Fruit fly (Drosophila melanogaster) whole organism, prepupa: ENCODE data around the gene CG11586.

Source experiments
- CG10631 ChIP-seq: fragments of 200-800 bp; sonication (Bioruptor generic); optimal IDR thresholded peaks from 2 replicates; lab custom pipeline; 2016; ENCODE audit warnings: missing biosample characterization, missing genetic modification characterization
- CG10669 ChIP-seq: fragments of 200-800 bp; sonication (Bioruptor generic); optimal IDR thresholded peaks from 3 replicates; lab custom pipeline; 2018; ENCODE audit warnings: missing biosample characterization, mild to moderate bottlenecking, missing genetic modification characterization, moderate library complexity
- CG1621 ChIP-seq: fragments of 200-800 bp; sonication (Bioruptor generic); optimal IDR thresholded peaks from 3 replicates; lab custom pipeline; 2018; ENCODE audit warnings: missing biosample characterization, mild to moderate bottlenecking, missing genetic modification characterization
- CG4318 ChIP-seq: fragments of 200-800 bp; sonication (Bioruptor generic); optimal IDR thresholded peaks from 3 replicates; lab custom pipeline; 2017; ENCODE audit warnings: missing biosample characterization, mild to moderate bottlenecking, missing genetic modification characterization
- CG6163 ChIP-seq: fragments of 200-800 bp; sonication (Bioruptor generic); IDR thresholded peaks from 3 replicates; pipeline ENCODE4 v1.3.6; 2022; ENCODE audit warnings: missing biosample characterization, missing genetic modification characterization
- CG9139 ChIP-seq: fragments of 200-800 bp; sonication (Bioruptor generic); optimal IDR thresholded peaks from 3 replicates; lab custom pipeline; 2017; ENCODE audit warnings: missing biosample characterization, mild to moderate bottlenecking, missing genetic modification characterization
- Eip75B ChIP-seq: fragments of 200-800 bp; sonication (Bioruptor generic); optimal IDR thresholded peaks from 3 replicates; lab custom pipeline; 2016; ENCODE audit warnings: missing biosample characterization, missing genetic modification characterization
- Eip93F ChIP-seq: fragments of 200-800 bp; sonication (Bioruptor generic); optimal IDR thresholded peaks from 2 replicates; lab custom pipeline; 2016; ENCODE audit warnings: missing biosample characterization, mild to moderate bottlenecking, missing genetic modification characterization
- Hr4 ChIP-seq: fragments of 200-800 bp; sonication (Bioruptor generic); optimal IDR thresholded peaks from 3 replicates; lab custom pipeline; 2016; ENCODE audit warnings: missing biosample characterization, missing genetic modification characterization
- Lpt ChIP-seq: fragments of 200-800 bp; sonication (Bioruptor generic); optimal IDR thresholded peaks from 3 replicates; lab custom pipeline; 2016; ENCODE audit warnings: missing biosample characterization, missing genetic modification characterization
- Sox102F ChIP-seq: fragments of 200-800 bp; sonication (Bioruptor generic); optimal IDR thresholded peaks from 2 replicates; lab custom pipeline; 2016; ENCODE audit warnings: missing biosample characterization, mild to moderate bottlenecking, missing genetic modification characterization
- acj6 ChIP-seq: fragments of 200-800 bp; sonication (Bioruptor generic); optimal IDR thresholded peaks from 3 replicates; lab custom pipeline; 2016; ENCODE audit warnings: missing biosample characterization, missing genetic modification characterization
- eg ChIP-seq: fragments of 200-800 bp; sonication (Bioruptor generic); IDR thresholded peaks from 3 replicates; pipeline ENCODE4 v1.3.6; 2022; ENCODE audit warnings: missing biosample characterization, missing genetic modification characterization
- salr ChIP-seq, 2 experiments: fragments of 200-800 bp; sonication (Bioruptor generic); optimal IDR thresholded peaks; 3 replicates each; lab custom pipeline; 2016 to 2018; ENCODE audit warnings: missing biosample characterization in 2 of 2, missing genetic modification characterization in 2 of 2, mild to moderate bottlenecking in 1 of 2
- spab ChIP-seq: fragments of 200-800 bp; sonication (Bioruptor generic); optimal IDR thresholded peaks from 2 replicates; lab custom pipeline; 2017; ENCODE audit warnings: missing biosample characterization, mild to moderate bottlenecking, missing genetic modification characterization, missing genetic modification reagents
- ss ChIP-seq, 2 experiments: fragments of 200-800 bp; sonication (Bioruptor generic); optimal IDR thresholded peaks; 2 replicates in 1 of 2; 3 replicates in 1 of 2; lab custom pipeline; 2017 to 2018; ENCODE audit warnings: mild to moderate bottlenecking in 2 of 2, missing biosample characterization in 2 of 2, missing genetic modification characterization in 2 of 2, moderate library complexity in 1 of 2
- topi ChIP-seq: fragments of 200-800 bp; sonication (Bioruptor generic); optimal IDR thresholded peaks from 3 replicates; lab custom pipeline; 2016; ENCODE audit warnings: missing biosample characterization, missing genetic modification characterization

CG11586 gene

dm6 chr3L:4215079-4215478 is 47.2 kb downstream of the CG11586 start, which contains the start of gene Cpr64Ad:
TSS of gene Cpr64Ad (plus strand) at chr3L:4215379.
- TF ChIP-seq salr (GFP tag; optimal IDR thresholded peaks at IDR 0.05; lab: Kevin White, UChicago) (no peak), CG6163 (GFP tag; lab: Robert Waterston, UW) (0 out of 3 replicates have a peak, but pooled peaks have one; percentile 10)

- TF ChIP-seq Sox102F (GFP tag; lab: Kevin White, UChicago) (no peak), Lpt (GFP tag; lab: Kevin White, UChicago) (no peak), CG1621 (tag; lab: Kevin White, UChicago) (no peak), Eip75B (GFP tag; lab: Kevin White, UChicago) (no peak), CG4318 (GFP tag; lab: Kevin White, UChicago) (no peak), spab (GFP tag; lab: Kevin White, UChicago) (no peak), Hr4 (GFP tag; lab: Kevin White, UChicago) (no peak)
Measured at dm6 chr3L:4212815-4213214, 49.5 kb downstream of the CG11586 start, which contains the start of gene Cpr64Ac. TSS of gene Cpr64Ac (minus strand) at chr3L:4212915.

- no peak for TF ChIP-seq eg
- no peak for TF ChIP-seq CG1621 (tag; lab: Kevin White, UChicago)
- TF ChIP-seq Eip93F (GFP tag; lab: Kevin White, UChicago), result no peak
- TF ChIP-seq CG9139 (GFP tag; lab: Kevin White, UChicago), result no peak
- TF ChIP-seq acj6 (GFP tag; lab: Kevin White, UChicago), result no peak
- no peak for TF ChIP-seq ss (GFP tag; optimal IDR thresholded peaks at IDR 0.05; lab: Kevin White, UChicago)
- no peak for TF ChIP-seq topi
- TF ChIP-seq CG10631 (GFP tag; lab: Kevin White, UChicago), result no peak
- TF ChIP-seq CG10669 (GFP tag; lab: Kevin White, UChicago), result no peak
Measured at dm6 chr3L:4211440-4211839, 50.8 kb downstream of the CG11586 start, which contains the start of gene Cpr64Ab. TSS of gene Cpr64Ab (minus strand) at chr3L:4211540.
